Fruit fly (Drosophila melanogaster): ENCODE measurements around the gene Acbp4.
A peak's percentile ranks its signal among the peaks of the same experiment; 100 is the strongest.

Acbp4 gene

DNA sequence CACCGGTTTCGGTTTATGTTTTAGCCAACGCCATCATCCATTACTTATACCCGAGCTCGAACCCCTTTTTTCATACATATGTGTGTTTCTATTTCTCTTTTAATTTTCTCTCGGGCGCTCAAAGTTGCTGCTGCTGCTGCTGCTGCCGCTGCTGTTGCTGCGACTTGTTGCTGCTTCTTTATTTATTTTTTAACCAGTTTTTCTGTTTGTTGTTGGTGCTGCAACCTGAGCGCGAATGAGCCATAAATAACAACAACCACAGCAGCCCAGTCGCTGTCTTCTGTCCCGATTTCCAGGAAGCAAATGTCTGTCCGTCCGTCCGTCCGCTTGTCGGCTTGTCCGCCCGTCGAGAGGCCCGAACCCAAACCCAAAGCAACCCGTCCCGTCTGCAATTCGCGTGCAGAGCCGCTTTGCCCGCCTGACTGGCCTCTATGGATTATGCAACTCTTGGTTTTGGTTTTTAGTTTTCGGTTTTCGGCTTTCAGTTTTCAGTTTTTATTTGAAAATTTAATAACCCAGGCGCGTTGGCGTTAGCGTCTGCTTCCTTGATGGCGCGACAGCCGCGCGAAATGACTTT lies 9.6 kb upstream of the Acbp4 start:
- TF ChIP-seq CG5180 (GFP tag; optimal IDR thresholded peaks at IDR 0.05) (peak; percentile 14), Dfd (GFP tag; optimal IDR thresholded peaks at IDR 0.05) (no peak), MESR4 (GFP tag; optimal IDR thresholded peaks at IDR 0.05) (no peak), jigr1 (GFP tag; IDR thresholded peaks at IDR 0.05) (no peak), Med (GFP tag) (peak; percentile 66), CG6175 (GFP tag; IDR thresholded peaks at IDR 0.05) (peak; percentile 73; the same call in 2 of the 3 replicates), CG10565 (GFP tag; optimal IDR thresholded peaks at IDR 0.05) (no peak), sens (GFP tag) (peak; percentile 52), Eip74EF (GFP tag; optimal IDR thresholded peaks at IDR 0.05) (peak in 1 of 2 experiments; percentile 43), CG15269 (tag; optimal IDR thresholded peaks at IDR 0.05) (no peak), Sox102F (GFP tag; optimal IDR thresholded peaks at IDR 0.05) (no peak), Stat92E (GFP tag; optimal IDR thresholded peaks at IDR 0.05) (peak in 1 of 3 experiments; percentile 97), CG10147 (GFP tag; optimal IDR thresholded peaks at IDR 0.05) (no peak), cg (GFP tag; optimal IDR thresholded peaks at IDR 0.05) (peak; percentile 9), chinmo (GFP tag; IDR thresholded peaks at IDR 0.05; ENCODE audit: partially characterized antibody) (0 out of 4 replicates have a peak, but pooled peaks have one; percentile 64), tll (GFP tag; optimal IDR thresholded peaks at IDR 0.05) (peak in 1 of 2 experiments; percentile 74), cad (GFP tag; optimal IDR thresholded peaks at IDR 0.05) (peak; percentile 82), CG11504 (tag; optimal IDR thresholded peaks at IDR 0.05) (peak; percentile 48), Adf1 (GFP tag; IDR thresholded peaks at IDR 0.05) (peak; percentile 24; the same call in 1 of the 2 replicates), CG4360 (GFP tag; IDR thresholded peaks at IDR 0.05) (peak; percentile 96), kni (GFP tag; optimal IDR thresholded peaks at IDR 0.05) (peak; percentile 72)

DNA sequence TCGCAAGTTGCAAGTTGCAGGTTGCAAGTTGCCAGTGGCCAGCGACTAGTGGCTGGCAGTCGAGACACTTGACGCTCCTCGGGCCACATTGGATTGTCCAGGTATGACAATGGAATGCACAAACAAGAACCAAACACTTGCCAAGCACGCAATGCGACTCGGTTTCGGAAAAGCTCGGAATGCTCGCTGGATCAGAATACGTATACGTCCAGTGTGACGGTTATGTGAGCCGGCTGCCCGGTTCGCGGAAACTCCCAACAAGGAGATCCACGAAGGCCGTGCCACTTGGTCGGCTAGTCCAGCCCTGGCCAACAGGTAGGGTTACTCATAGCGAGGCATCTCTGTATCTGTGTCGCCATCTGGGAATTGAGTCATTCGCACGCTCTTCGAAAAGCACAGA lies 8.6 kb upstream of the Acbp4 start:
- TF ChIP-seq CG6683 (GFP tag; optimal IDR thresholded peaks at IDR 0.05) (no peak), CG2199 (GFP tag; IDR thresholded peaks at IDR 0.05) (0 out of 3 replicates have a peak, but pooled peaks have one; percentile 0), CG10565 (GFP tag; optimal IDR thresholded peaks at IDR 0.05) (no peak)

DNA sequence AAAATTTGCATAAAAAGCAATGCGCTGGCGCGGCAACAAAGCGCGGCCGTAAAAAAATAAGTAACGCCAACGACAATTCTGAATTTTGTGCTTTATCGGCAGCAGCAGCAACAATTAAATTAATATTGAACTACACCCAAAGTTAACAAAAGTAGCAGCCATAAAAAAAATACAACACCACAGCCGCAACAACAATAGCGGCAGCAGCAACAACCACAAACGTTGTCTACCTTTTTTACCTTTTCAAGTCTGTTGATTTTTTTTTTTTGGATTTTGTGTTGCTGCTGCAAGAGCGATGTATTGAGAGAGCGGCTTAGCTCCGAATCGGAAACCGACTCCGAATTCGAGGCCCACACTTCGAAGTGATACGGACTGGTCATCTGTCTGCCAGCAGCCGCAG lies 6.8 kb upstream of the Acbp4 start:
- no peak for TF ChIP-seq CG8478 (optimal IDR thresholded peaks at IDR 0.05)
- TF ChIP-seq CG14050 (GFP tag; IDR thresholded peaks at IDR 0.05), result no peak
- no peak for TF ChIP-seq CG12071 (GFP tag; optimal IDR thresholded peaks at IDR 0.05)
- TF ChIP-seq pfk (GFP tag; optimal IDR thresholded peaks at IDR 0.05), result no peak
- no peak for TF ChIP-seq CG11504 (tag; optimal IDR thresholded peaks at IDR 0.05)
- TF ChIP-seq Hmx (GFP tag; optimal IDR thresholded peaks at IDR 0.05), result no peak
- no peak for TF ChIP-seq CG31224 (GFP tag; IDR thresholded peaks at IDR 0.05)
- no peak for TF ChIP-seq CG12744 (GFP tag; optimal IDR thresholded peaks at IDR 0.05)
- TF ChIP-seq Trl (optimal IDR thresholded peaks at IDR 0.05), result peak in 1 of 2 experiments; percentile 12
- no peak for TF ChIP-seq Trl (GFP tag; optimal IDR thresholded peaks at IDR 0.05)
- no peak for TF ChIP-seq pnt (GFP tag; optimal IDR thresholded peaks at IDR 0.05)
- TF ChIP-seq sens (GFP tag), result no peak
- TF ChIP-seq CG32767 (GFP tag; IDR thresholded peaks at IDR 0.05), result no peak
- no peak for TF ChIP-seq btn (GFP tag; optimal IDR thresholded peaks at IDR 0.05)
- no peak for TF ChIP-seq Gsc (GFP tag; IDR thresholded peaks at IDR 0.05)
- no peak for TF ChIP-seq yki (optimal IDR thresholded peaks at IDR 0.05)
- no peak for TF ChIP-seq chm (GFP tag; IDR thresholded peaks at IDR 0.05)
- no peak for TF ChIP-seq ash1 (GFP tag; optimal IDR thresholded peaks at IDR 0.05)
- TF ChIP-seq kni (GFP tag; optimal IDR thresholded peaks at IDR 0.05), result no peak
- TF ChIP-seq CG5953 (GFP tag; IDR thresholded peaks at IDR 0.05), result no peak
- TF ChIP-seq CG4424 (GFP tag; optimal IDR thresholded peaks at IDR 0.05), result no peak
- TF ChIP-seq sqz (GFP tag; optimal IDR thresholded peaks at IDR 0.05), result peak; percentile 80
- no peak for TF ChIP-seq lmd (GFP tag; IDR thresholded peaks at IDR 0.05)
- TF ChIP-seq Poxn (GFP tag; IDR thresholded peaks at IDR 0.05), result no peak
- no peak for TF ChIP-seq ase (GFP tag; IDR thresholded peaks at IDR 0.05)
- TF ChIP-seq CG30020 (tag; optimal IDR thresholded peaks at IDR 0.05), result no peak
- TF ChIP-seq nmo (GFP tag; optimal IDR thresholded peaks at IDR 0.05), result no peak
- TF ChIP-seq Xrp1 (GFP tag; IDR thresholded peaks at IDR 0.05), result no peak
- no peak for TF ChIP-seq CG7963 (GFP tag; IDR thresholded peaks at IDR 0.05; ENCODE audit: partially characterized antibody)

Measured in whole organism, embryonic.